Worm (Caenorhabditis elegans): ENCODE data around the gene med-1.

DNA sequence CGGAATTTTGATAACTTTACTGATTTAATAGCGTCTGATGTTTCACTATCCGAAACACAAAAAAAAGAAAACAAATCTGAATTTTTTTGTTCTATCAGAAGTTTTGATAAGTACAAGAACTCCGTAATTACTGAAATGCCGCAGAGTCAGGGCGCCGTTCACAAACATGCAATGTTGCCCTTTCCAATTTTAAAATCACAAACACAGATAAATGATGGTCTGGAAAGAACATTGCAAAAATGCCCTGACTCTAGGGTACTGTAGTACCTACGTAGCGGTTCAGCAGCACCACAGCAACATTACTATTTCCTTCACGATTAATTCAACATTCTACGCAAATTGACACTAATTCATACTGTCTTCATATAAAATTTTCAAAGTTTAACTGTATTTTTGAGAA is 23.8 kb upstream of the med-1 start:
- TF ChIP-seq unc-39 (tag; optimal IDR thresholded peaks at IDR 0.05) (no peak), snpc-4 (tag; optimal IDR thresholded peaks at IDR 0.05) (no peak), nhr-77 (tag; optimal IDR thresholded peaks at IDR 0.05) (no peak), elt-3 (tag; optimal IDR thresholded peaks at IDR 0.05) (no peak), ama-1 (optimal IDR thresholded peaks at IDR 0.05) (no peak), daf-12 (tag; optimal IDR thresholded peaks at IDR 0.05) (no peak)

Measured in whole organism, L3 larva.